Worm (Caenorhabditis elegans) whole organism, L1 larva: ENCODE data around the gene rpn-2.
A peak's percentile ranks its signal among the peaks of the same experiment; 100 is the strongest.

Experiments used
- C16A3.4 ChIP-seq: fragments of 150-350 bp; optimal IDR thresholded peaks from 2 replicates; lab custom pipeline; 2014; ENCODE audit warnings: missing biosample characterization, missing genetic modification characterization
- Y116A8C.19 ChIP-seq: sonication (generic microtip); optimal IDR thresholded peaks from 2 replicates; lab custom pipeline; 2016; ENCODE audit warnings: missing compliant biosample characterization, missing genetic modification characterization, borderline replicate concordance
- ceh-63 ChIP-seq: fragments of 200-800 bp; sonication (Bioruptor generic); optimal IDR thresholded peaks from 2 replicates; lab custom pipeline; 2018; ENCODE audit warnings: mild to moderate bottlenecking, missing genetic modification characterization, missing compliant biosample characterization
- ceh-8 ChIP-seq: fragments of 200-800 bp; sonication (Bioruptor generic); optimal IDR thresholded peaks from 2 replicates; lab custom pipeline; 2018; ENCODE audit warnings: mild to moderate bottlenecking, missing genetic modification characterization, moderate library complexity, missing compliant biosample characterization
- ceh-82 ChIP-seq, 3 experiments: fragments of 150-350 bp in 1 of 3; sonication (generic microtip) in 2 of 3; optimal IDR thresholded peaks; 2 replicates each; lab custom pipeline; 2014 to 2017; ENCODE audit warnings: missing biosample characterization in 3 of 3, missing genetic modification characterization in 3 of 3
- ceh-88 ChIP-seq: fragments of 200-800 bp; sonication (Bioruptor generic); IDR thresholded peaks from 2 replicates; pipeline ENCODE4 v1.3.6; 2022; ENCODE audit warnings: missing genetic modification characterization, missing compliant biosample characterization
- ceh-90 ChIP-seq: sonication (generic microtip); optimal IDR thresholded peaks from 2 replicates; lab custom pipeline; 2016; ENCODE audit warnings: missing genetic modification characterization, missing compliant biosample characterization
- egl-27 ChIP-seq, 2 experiments: fragments of 150-350 bp in 1 of 2; sonication (generic microtip); optimal IDR thresholded peaks; 3 replicates each; lab custom pipeline; 2017 to 2018; ENCODE audit warnings: missing biosample characterization in 2 of 2, missing genetic modification characterization in 2 of 2, missing genetic modification reagents in 2 of 2
- elt-3 ChIP-seq, 6 experiments: fragments of 150-350 bp in 1 of 6; sonication (generic microtip); optimal IDR thresholded peaks; 2 replicates each; lab custom pipeline; 2017 to 2018; ENCODE audit warnings: missing biosample characterization in 6 of 6, missing genetic modification characterization in 6 of 6, inconsistent platforms in 1 of 6
- fkh-10 ChIP-seq: sonication (generic microtip); optimal IDR thresholded peaks from 2 replicates; lab custom pipeline; 2017; ENCODE audit warnings: missing biosample characterization, missing genetic modification reagents, missing genetic modification characterization
- fos-1 ChIP-seq: fragments of 150-350 bp; optimal IDR thresholded peaks from 2 replicates; lab custom pipeline; 2014; ENCODE audit warnings: missing biosample characterization, missing genetic modification characterization
- grh-1 ChIP-seq: fragments of 200-800 bp; sonication (Bioruptor generic); IDR thresholded peaks from 2 replicates; pipeline ENCODE4 v1.3.6; 2022; ENCODE audit warnings: missing genetic modification reagents, missing genetic modification characterization, missing compliant biosample characterization
- hlh-17 ChIP-seq: fragments of 200-800 bp; sonication (Bioruptor generic); optimal IDR thresholded peaks from 2 replicates; lab custom pipeline; 2018; ENCODE audit warnings: missing genetic modification characterization, mild to moderate bottlenecking, missing compliant biosample characterization, moderate library complexity, borderline replicate concordance
- hpl-2 ChIP-seq: fragments of 150-350 bp; optimal IDR thresholded peaks from 2 replicates; lab custom pipeline; 2014; ENCODE audit warnings: missing biosample characterization, missing genetic modification reagents, missing genetic modification characterization
- isw-1 ChIP-seq: fragments of 200-800 bp; sonication (Bioruptor generic); IDR thresholded peaks from 2 replicates; pipeline ENCODE4 v1.3.6; 2022; ENCODE audit warnings: missing genetic modification characterization, missing compliant biosample characterization
- jun-1 ChIP-seq: fragments of 150-350 bp; optimal IDR thresholded peaks from 2 replicates; lab custom pipeline; 2014; ENCODE audit warnings: missing biosample characterization, missing genetic modification reagents, missing genetic modification characterization
- lin-14 ChIP-seq: fragments of 200-800 bp; sonication (Bioruptor generic); optimal IDR thresholded peaks from 2 replicates; lab custom pipeline; 2018; ENCODE audit warnings: mild to moderate bottlenecking, missing genetic modification characterization, moderate library complexity, missing compliant biosample characterization
- lin-15B ChIP-seq: fragments of 150-350 bp; sonication (generic microtip); optimal IDR thresholded peaks from 3 replicates; lab custom pipeline; 2014; ENCODE audit warnings: missing biosample characterization, missing genetic modification characterization
- lin-35 ChIP-seq, 2 experiments: fragments of 150-350 bp; optimal IDR thresholded peaks; 2 replicates each; lab custom pipeline; 2014; ENCODE audit warnings: missing biosample characterization in 2 of 2, missing genetic modification characterization in 2 of 2, missing genetic modification reagents in 2 of 2
- mab-9 ChIP-seq: fragments of 200-800 bp; sonication (Bioruptor generic); IDR thresholded peaks from 2 replicates; pipeline ENCODE4 v1.3.6; 2022; ENCODE audit warnings: missing genetic modification reagents, missing genetic modification characterization, missing compliant biosample characterization
- mdl-1 ChIP-seq, 2 experiments: fragments of 150-350 bp; optimal IDR thresholded peaks; 2 replicates each; lab custom pipeline; 2014 to 2017; ENCODE audit warnings: missing biosample characterization in 2 of 2, missing genetic modification characterization in 2 of 2, inconsistent platforms in 1 of 2
- mef-2 ChIP-seq: fragments of 150-350 bp; optimal IDR thresholded peaks from 2 replicates; lab custom pipeline; 2014; ENCODE audit warnings: missing biosample characterization, missing genetic modification characterization
- mep-1 ChIP-seq: fragments of 150-350 bp; optimal IDR thresholded peaks from 2 replicates; lab custom pipeline; 2014; ENCODE audit warnings: missing biosample characterization, missing genetic modification characterization
- nhr-12 ChIP-seq: sonication (generic microtip); optimal IDR thresholded peaks from 2 replicates; lab custom pipeline; 2017; ENCODE audit warnings: missing biosample characterization, missing genetic modification characterization
- nhr-19 ChIP-seq: fragments of 200-800 bp; sonication (Bioruptor generic); conservative IDR thresholded peaks from 2 replicates; pipeline ENCODE4 v1.3.6; 2022; ENCODE audit warnings: missing genetic modification characterization, missing compliant biosample characterization
- nhr-20 ChIP-seq: sonication (generic microtip); optimal IDR thresholded peaks from 2 replicates; lab custom pipeline; 2016; ENCODE audit warnings: mild to moderate bottlenecking, missing genetic modification characterization, missing compliant biosample characterization
- nhr-47 ChIP-seq: sonication (generic microtip); optimal IDR thresholded peaks from 2 replicates; lab custom pipeline; 2016; ENCODE audit warnings: mild to moderate bottlenecking, missing genetic modification characterization, moderate library complexity, missing compliant biosample characterization
- nhr-76 ChIP-seq: sonication (generic microtip); optimal IDR thresholded peaks from 2 replicates; lab custom pipeline; 2017; ENCODE audit warnings: missing biosample characterization, missing genetic modification characterization
- nhr-77 ChIP-seq: fragments of 150-350 bp; optimal IDR thresholded peaks from 2 replicates; lab custom pipeline; 2014; ENCODE audit warnings: missing biosample characterization, missing genetic modification characterization
- nhr-85 ChIP-seq: sonication (generic microtip); peaks from one replicate; lab custom pipeline; 2016; ENCODE audit warnings: missing genetic modification characterization, inconsistent platforms, missing compliant biosample characterization
- nhr-90 ChIP-seq: sonication (generic microtip); optimal IDR thresholded peaks from 2 replicates; lab custom pipeline; 2016; ENCODE audit warnings: mild to moderate bottlenecking, missing genetic modification characterization, missing compliant biosample characterization; ENCODE audit not compliant: poor library complexity
- rnt-1 ChIP-seq: sonication (generic microtip); optimal IDR thresholded peaks from 2 replicates; lab custom pipeline; 2016; ENCODE audit warnings: mild to moderate bottlenecking, missing genetic modification characterization, moderate library complexity, missing compliant biosample characterization
- skn-1 ChIP-seq: fragments of 150-350 bp; optimal IDR thresholded peaks from 2 replicates; lab custom pipeline; 2014; ENCODE audit warnings: missing biosample characterization, missing genetic modification characterization
- snpc-4 ChIP-seq: fragments of 150-350 bp; optimal IDR thresholded peaks from 2 replicates; lab custom pipeline; 2014; ENCODE audit warnings: missing biosample characterization, missing genetic modification characterization
- sox-4 ChIP-seq: sonication (generic microtip); optimal IDR thresholded peaks from 2 replicates; lab custom pipeline; 2016; ENCODE audit warnings: missing genetic modification characterization, missing compliant biosample characterization
- sup-37 ChIP-seq: fragments of 200-800 bp; sonication (Bioruptor generic); optimal IDR thresholded peaks from 2 replicates; lab custom pipeline; 2018; ENCODE audit warnings: mild to moderate bottlenecking, missing genetic modification characterization, missing compliant biosample characterization
- swsn-7 ChIP-seq: sonication (generic microtip); optimal IDR thresholded peaks from 2 replicates; lab custom pipeline; 2016; ENCODE audit warnings: missing genetic modification characterization, missing compliant biosample characterization
- tbx-2 ChIP-seq: sonication (generic microtip); optimal IDR thresholded peaks from 2 replicates; lab custom pipeline; 2016; ENCODE audit warnings: missing genetic modification characterization, missing compliant biosample characterization
- unc-130 ChIP-seq: fragments of 150-350 bp; optimal IDR thresholded peaks from 2 replicates; lab custom pipeline; 2017; ENCODE audit warnings: missing biosample characterization, missing genetic modification characterization, inconsistent platforms
- unc-62 ChIP-seq: fragments of 150-350 bp; optimal IDR thresholded peaks from 2 replicates; lab custom pipeline; 2014; ENCODE audit warnings: missing biosample characterization, missing genetic modification reagents, missing genetic modification characterization
- vab-15 ChIP-seq: sonication (generic microtip); optimal IDR thresholded peaks from 2 replicates; lab custom pipeline; 2017; ENCODE audit warnings: missing genotype, mild to moderate bottlenecking, missing genetic modification characterization, missing compliant biosample characterization
- xbp-1 ChIP-seq: sonication (generic microtip); optimal IDR thresholded peaks from 2 replicates; lab custom pipeline; 2016; ENCODE audit warnings: missing genetic modification characterization, missing compliant biosample characterization
- zag-1 ChIP-seq: fragments of 150-350 bp; optimal IDR thresholded peaks from 2 replicates; lab custom pipeline; 2014; ENCODE audit warnings: missing biosample characterization, missing genetic modification characterization
- ztf-11 ChIP-seq, 2 experiments: sonication (generic microtip); optimal IDR thresholded peaks; 2 replicates each; lab custom pipeline; 2016 to 2017; ENCODE audit warnings: missing genetic modification characterization in 2 of 2, missing biosample characterization in 1 of 2, missing compliant biosample characterization in 1 of 2

The rpn-2 gene

DNA sequence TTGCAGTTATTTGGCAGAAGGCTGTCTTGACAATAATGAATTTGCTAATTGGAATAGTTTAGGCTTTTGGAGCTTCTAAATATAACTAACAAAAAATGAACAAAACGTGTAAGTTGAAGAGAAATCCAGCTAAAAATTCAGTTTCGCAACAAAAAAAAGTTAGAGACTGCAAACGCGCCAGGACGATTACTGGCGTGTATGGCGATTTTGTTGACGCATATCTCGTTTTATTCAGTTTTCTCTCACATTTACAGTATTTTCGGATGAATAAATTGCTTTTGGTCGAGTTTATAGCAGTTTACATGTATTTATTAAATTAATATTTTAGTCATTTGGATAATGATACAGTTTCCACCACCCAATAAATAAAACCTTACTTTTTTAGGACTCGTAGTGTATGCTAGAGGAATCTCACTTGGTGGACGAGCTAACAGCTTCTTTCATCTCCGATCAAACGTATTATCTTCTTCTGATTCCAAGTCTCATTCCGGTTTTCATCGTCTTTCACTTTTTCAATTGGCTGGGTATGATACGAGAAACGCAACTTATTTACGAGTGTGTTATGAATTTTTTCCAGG, 25.9 kb upstream of the rpn-2 start, which contains the start of the genes abcf-3 and F42A10.5 (continued):
- TF ChIP-seq mef-2: no peak
- TF ChIP-seq snpc-4: no peak
- no peak for TF ChIP-seq ceh-88 (GFP tag; lab: Robert Waterston, UW)
- TF ChIP-seq mab-9 (GFP tag; lab: Robert Waterston, UW): no peak
- TF ChIP-seq nhr-76 (tag; lab: Kevin White, UChicago): no peak
- TF ChIP-seq jun-1 (tag; lab: Kevin White, UChicago): peak; percentile 56
- peak; percentile 62 for TF ChIP-seq grh-1 (GFP tag; lab: Robert Waterston, UW)
- TF ChIP-seq egl-27 (tag; optimal IDR thresholded peaks at IDR 0.05; lab: Kevin White, UChicago): no peak
- peak; percentile 83 for TF ChIP-seq rnt-1 (tag; lab: Kevin White, UChicago)
- TF ChIP-seq hlh-17 (GFP tag; lab: Kevin White, UChicago): no peak
- peak; percentile 76 for TF ChIP-seq unc-130
- peak; percentile 66 for TF ChIP-seq C16A3.4 (tag; lab: Kevin White, UChicago)
- TF ChIP-seq nhr-19: peak; percentile 73
- TF ChIP-seq xbp-1: peak; percentile 61
- TF ChIP-seq nhr-12 (tag; lab: Kevin White, UChicago): no peak
- peak; percentile 38 for TF ChIP-seq hpl-2
- peak; percentile 88 for TF ChIP-seq mep-1 (tag; lab: Kevin White, UChicago)
- TF ChIP-seq nhr-47 (tag; lab: Kevin White, UChicago): peak; percentile 76
- peak; percentile 77 for TF ChIP-seq swsn-7 (tag; lab: Kevin White, UChicago)
- TF ChIP-seq tbx-2 (tag; lab: Kevin White, UChicago): peak; percentile 62
- no peak for TF ChIP-seq ceh-63
- peak; percentile 71 for TF ChIP-seq nhr-20
- TF ChIP-seq Y116A8C.19 (tag; lab: Kevin White, UChicago): no peak
- TF ChIP-seq elt-3 (tag; optimal IDR thresholded peaks at IDR 0.05; lab: Kevin White, UChicago): peak in 2 of 6 experiments; percentile 46 to 78
- no peak for TF ChIP-seq sup-37 (GFP tag; lab: Kevin White, UChicago)
- TF ChIP-seq fos-1 (tag; lab: Kevin White, UChicago): peak; percentile 68
- TF ChIP-seq nhr-77: peak; percentile 55
- peak; percentile 85 for TF ChIP-seq skn-1 (tag; lab: Kevin White, UChicago)
- TF ChIP-seq fkh-10 (GFP tag; lab: Kevin White, UChicago): peak; percentile 57
- TF ChIP-seq nhr-90 (tag; lab: Kevin White, UChicago): peak; percentile 64
- TF ChIP-seq vab-15: no peak
- peak; percentile 67 to 80 (median 76) for TF ChIP-seq ceh-82 (tag; optimal IDR thresholded peaks at IDR 0.05; lab: Kevin White, UChicago)
- TF ChIP-seq sox-4 (tag; lab: Kevin White, UChicago): no peak
- peak; percentile 61 for TF ChIP-seq isw-1
- peak; percentile 45 for TF ChIP-seq lin-15B
- TF ChIP-seq nhr-85: peak; percentile 85
- no peak for TF ChIP-seq unc-62 (GFP tag; lab: Kevin White, UChicago)
- no peak for TF ChIP-seq zag-1
- no peak for TF ChIP-seq ceh-90
- peak; percentile 73 to 85 for TF ChIP-seq lin-35 (GFP tag; optimal IDR thresholded peaks at IDR 0.05; lab: Kevin White, UChicago)
- TF ChIP-seq ztf-11 (tag; optimal IDR thresholded peaks at IDR 0.05; lab: Kevin White, UChicago): peak in 1 of 2 experiments; percentile 32
- peak; percentile 72 for TF ChIP-seq lin-14 (GFP tag; lab: Kevin White, UChicago)
- peak in 1 of 2 experiments; percentile 50 for TF ChIP-seq mdl-1 (tag; optimal IDR thresholded peaks at IDR 0.05; lab: Kevin White, UChicago)

- no peak for TF ChIP-seq ceh-8 (GFP tag; lab: Kevin White, UChicago)
- TF ChIP-seq, all 84 proteins: peak for 0
Observed at ce11 chrIII:6176172-6176571, 22.8 kb upstream of the rpn-2 start.
